Worm (Caenorhabditis elegans) whole organism, L4 larva: ENCODE measurements around the gene Y54H5A.2.

ENCODE experiments used
- D1046.2 ChIP-seq: fragments of 200-800 bp; sonication (Bioruptor generic); IDR thresholded peaks from 2 replicates; pipeline ENCODE4 v1.3.6; 2022; ENCODE audit warnings: missing genetic modification characterization, missing compliant biosample characterization
- F10B5.3 ChIP-seq: sonication (generic microtip); optimal IDR thresholded peaks from 2 replicates; lab custom pipeline; 2016; ENCODE audit warnings: mild to moderate bottlenecking, missing genetic modification characterization, missing compliant biosample characterization
- T26A8.4 ChIP-seq: fragments of 200-800 bp; sonication (Bioruptor generic); IDR thresholded peaks from 2 replicates; pipeline ENCODE4 v1.3.6; 2022; ENCODE audit warnings: missing genetic modification characterization, missing compliant biosample characterization
- Y105C5A.15 ChIP-seq: fragments of 200-800 bp; sonication (Bioruptor generic); IDR thresholded peaks from 2 replicates; pipeline ENCODE4 v1.3.6; 2022; ENCODE audit warnings: missing genetic modification characterization, missing compliant biosample characterization
- Y75B8A.6 ChIP-seq: fragments of 200-800 bp; sonication (Bioruptor generic); IDR thresholded peaks from 2 replicates; pipeline ENCODE4 v1.3.6; 2022; ENCODE audit warnings: missing genetic modification reagents, missing genetic modification characterization, missing compliant biosample characterization
- ZK337.2 ChIP-seq: fragments of 200-800 bp; sonication (Bioruptor generic); IDR thresholded peaks from 2 replicates; pipeline ENCODE4 v1.3.6; 2022; ENCODE audit warnings: missing genetic modification reagents, missing genetic modification characterization, missing compliant biosample characterization
- aha-1 ChIP-seq: fragments of 150-350 bp; peaks from one replicate; lab custom pipeline; 2014; ENCODE audit warnings: missing biosample characterization, missing genetic modification characterization
- ceh-32 ChIP-seq: sonication (generic microtip); optimal IDR thresholded peaks from 2 replicates; lab custom pipeline; 2016; ENCODE audit warnings: mild to moderate bottlenecking, missing genetic modification characterization, missing compliant biosample characterization; ENCODE audit not compliant: poor library complexity
- ceh-44 ChIP-seq: fragments of 200-800 bp; sonication (Bioruptor generic); IDR thresholded peaks from 2 replicates; pipeline ENCODE4 v1.3.6; 2022; ENCODE audit warnings: missing genetic modification reagents, missing genetic modification characterization, missing compliant biosample characterization
- ceh-82 ChIP-seq: sonication (generic microtip); optimal IDR thresholded peaks from 2 replicates; lab custom pipeline; 2017; ENCODE audit warnings: missing biosample characterization, missing genetic modification characterization
- cey-2 ChIP-seq: sonication (generic microtip); optimal IDR thresholded peaks from 3 replicates; lab custom pipeline; 2017; ENCODE audit warnings: missing genetic modification characterization, mild to moderate bottlenecking, missing compliant biosample characterization, antibody characterized with exemption, borderline replicate concordance; ENCODE audit not compliant: insufficient read depth
- daf-12 ChIP-seq: fragments of 150-350 bp; optimal IDR thresholded peaks from 2 replicates; lab custom pipeline; 2014; ENCODE audit warnings: missing biosample characterization, missing genetic modification reagents, missing genetic modification characterization
- daf-8 ChIP-seq: fragments of 200-800 bp; sonication (Bioruptor generic); IDR thresholded peaks from 2 replicates; pipeline ENCODE4 v1.3.6; 2022; ENCODE audit warnings: missing genetic modification characterization, missing compliant biosample characterization
- dmd-6 ChIP-seq: fragments of 200-800 bp; sonication (Bioruptor generic); IDR thresholded peaks from 2 replicates; pipeline ENCODE4 v1.3.6; 2022; ENCODE audit warnings: missing genetic modification reagents, missing genetic modification characterization, missing compliant biosample characterization
- dmd-9 ChIP-seq: fragments of 200-800 bp; sonication (Bioruptor generic); IDR thresholded peaks from 2 replicates; pipeline ENCODE4 v1.3.6; 2022; ENCODE audit warnings: missing genetic modification reagents, missing genetic modification characterization, missing compliant biosample characterization
- dpl-1 ChIP-seq: fragments of 150-350 bp; optimal IDR thresholded peaks from 2 replicates; lab custom pipeline; 2014; ENCODE audit warnings: missing biosample characterization, missing genetic modification reagents, missing genetic modification characterization
- dve-1 ChIP-seq: sonication (generic microtip); optimal IDR thresholded peaks from 2 replicates; lab custom pipeline; 2017; ENCODE audit warnings: antibody characterized with exemption, mild to moderate bottlenecking, missing genetic modification characterization, missing compliant biosample characterization; ENCODE audit not compliant: insufficient read depth
- egl-27 ChIP-seq: sonication (generic microtip); optimal IDR thresholded peaks from 3 replicates; lab custom pipeline; 2017; ENCODE audit warnings: missing biosample characterization, missing genetic modification reagents, missing genetic modification characterization
- gei-8 ChIP-seq: fragments of 200-800 bp; sonication (Bioruptor generic); optimal IDR thresholded peaks from 2 replicates; lab custom pipeline; 2018; ENCODE audit warnings: mild to moderate bottlenecking, missing genetic modification characterization, missing compliant biosample characterization
- hif-1 ChIP-seq, 2 experiments: sonication (generic microtip); optimal IDR thresholded peaks; 2 replicates each; lab custom pipeline; 2016 to 2017; ENCODE audit warnings: missing compliant biosample characterization in 2 of 2, missing genetic modification characterization in 2 of 2, missing genetic modification reagents in 2 of 2, missing genotype in 2 of 2, mild to moderate bottlenecking in 1 of 2
- hlh-11 ChIP-seq: fragments of 200-800 bp; sonication (Bioruptor generic); optimal IDR thresholded peaks from 2 replicates; lab custom pipeline; 2018; ENCODE audit warnings: mild to moderate bottlenecking, missing genetic modification characterization, missing compliant biosample characterization
- hlh-30 ChIP-seq: sonication (generic microtip); optimal IDR thresholded peaks from 2 replicates; lab custom pipeline; 2017; ENCODE audit warnings: antibody characterized with exemption, mild to moderate bottlenecking, missing genetic modification characterization, missing compliant biosample characterization; ENCODE audit not compliant: insufficient read depth
- hmg-1.1 ChIP-seq: fragments of 200-800 bp; sonication (Bioruptor generic); IDR thresholded peaks from 2 replicates; pipeline ENCODE4 v1.3.6; 2022; ENCODE audit warnings: missing genetic modification reagents, missing genetic modification characterization, missing compliant biosample characterization
- lin-39 ChIP-seq: fragments of 150-350 bp; optimal IDR thresholded peaks from 2 replicates; lab custom pipeline; 2014; ENCODE audit warnings: missing biosample characterization, missing genetic modification reagents, missing genetic modification characterization
- mdl-1 ChIP-seq, 2 experiments: fragments of 150-350 bp in 1 of 2; sonication (generic microtip) in 1 of 2; optimal IDR thresholded peaks; 2 replicates each; lab custom pipeline; 2014 to 2017; ENCODE audit warnings: missing biosample characterization in 2 of 2, missing genetic modification characterization in 2 of 2
- mdt-29 ChIP-seq: fragments of 200-800 bp; sonication (Bioruptor generic); IDR thresholded peaks from 2 replicates; pipeline ENCODE4 v1.3.6; 2022; ENCODE audit warnings: missing genetic modification reagents, missing genetic modification characterization, missing compliant biosample characterization
- mep-1 ChIP-seq: fragments of 150-350 bp; sonication (generic microtip); optimal IDR thresholded peaks from 3 replicates; lab custom pipeline; 2014; ENCODE audit warnings: missing biosample characterization, missing genetic modification characterization
- nhr-10 ChIP-seq: fragments of 150-350 bp; optimal IDR thresholded peaks from 2 replicates; lab custom pipeline; 2014; ENCODE audit warnings: missing biosample characterization, missing genetic modification characterization
- nhr-28 ChIP-seq: fragments of 150-350 bp; optimal IDR thresholded peaks from 2 replicates; lab custom pipeline; 2014; ENCODE audit warnings: missing biosample characterization, missing genetic modification characterization
- nhr-42 ChIP-seq: fragments of 200-800 bp; sonication (Bioruptor generic); IDR thresholded peaks from 2 replicates; pipeline ENCODE4 v1.3.6; 2022; ENCODE audit warnings: missing genetic modification characterization, missing compliant biosample characterization
- nhr-76 ChIP-seq: fragments of 150-350 bp; optimal IDR thresholded peaks from 2 replicates; lab custom pipeline; 2014; ENCODE audit warnings: missing biosample characterization, missing genetic modification characterization
- pha-4 ChIP-seq, 2 experiments: fragments of 150-350 bp in 1 of 2; fragments of 200-800 bp in 1 of 2; sonication (Bioruptor generic) in 1 of 2; IDR thresholded peaks in 1 of 2; optimal IDR thresholded peaks in 1 of 2; 2 replicates each; pipeline versions ENCODE4 v1.3.6 to Lab custom; 2014 to 2022; ENCODE audit warnings: missing genetic modification characterization in 2 of 2, missing genetic modification reagents in 2 of 2, missing biosample characterization in 1 of 2, missing compliant biosample characterization in 1 of 2
- php-3 ChIP-seq: fragments of 200-800 bp; sonication (Bioruptor generic); IDR thresholded peaks from 2 replicates; pipeline ENCODE4 v1.3.6; 2022; ENCODE audit warnings: missing genetic modification reagents, missing genetic modification characterization, missing compliant biosample characterization
- rbr-2 ChIP-seq: sonication (generic microtip); optimal IDR thresholded peaks from 2 replicates; lab custom pipeline; 2016; ENCODE audit warnings: missing genotype, missing genetic modification characterization, missing compliant biosample characterization
- saeg-2 ChIP-seq: fragments of 200-800 bp; sonication (Bioruptor generic); IDR thresholded peaks from 2 replicates; pipeline ENCODE4 v1.3.6; 2022; ENCODE audit warnings: missing genetic modification reagents, missing genetic modification characterization, missing compliant biosample characterization
- sdz-12 ChIP-seq: fragments of 200-800 bp; sonication (Bioruptor generic); optimal IDR thresholded peaks from 2 replicates; lab custom pipeline; 2018; ENCODE audit warnings: mild to moderate bottlenecking, missing genetic modification characterization, missing compliant biosample characterization
- set-16 ChIP-seq: fragments of 200-800 bp; sonication (Bioruptor generic); IDR thresholded peaks from 2 replicates; pipeline ENCODE4 v1.3.6; 2022; ENCODE audit warnings: missing genetic modification reagents, missing genetic modification characterization, missing compliant biosample characterization
- snpc-4 ChIP-seq: fragments of 150-350 bp; optimal IDR thresholded peaks from 2 replicates; lab custom pipeline; 2014; ENCODE audit warnings: missing biosample characterization, missing genetic modification characterization
- spr-1 ChIP-seq: sonication (generic microtip); optimal IDR thresholded peaks from 2 replicates; lab custom pipeline; 2016; ENCODE audit warnings: mild to moderate bottlenecking, missing genetic modification characterization, missing compliant biosample characterization
- tag-97 ChIP-seq: fragments of 200-800 bp; sonication (Bioruptor generic); IDR thresholded peaks from 2 replicates; pipeline ENCODE4 v1.3.6; 2022; ENCODE audit warnings: missing genetic modification characterization, missing compliant biosample characterization
- unc-130 ChIP-seq: sonication (generic microtip); optimal IDR thresholded peaks from 2 replicates; lab custom pipeline; 2016; ENCODE audit warnings: missing genetic modification reagents, missing genetic modification characterization, missing compliant biosample characterization
- unc-39 ChIP-seq: sonication (generic microtip); optimal IDR thresholded peaks from 2 replicates; lab custom pipeline; 2017; ENCODE audit warnings: missing biosample characterization, missing genetic modification characterization
- vab-7 ChIP-seq: fragments of 200-800 bp; sonication (Bioruptor generic); IDR thresholded peaks from 2 replicates; pipeline ENCODE4 v1.3.6; 2022; ENCODE audit warnings: missing genetic modification reagents, missing genetic modification characterization, missing compliant biosample characterization
- zfp-3 ChIP-seq: fragments of 200-800 bp; sonication (Bioruptor generic); conservative IDR thresholded peaks from 2 replicates; pipeline ENCODE4 v1.3.6; 2022; ENCODE audit warnings: missing genetic modification reagents, missing genetic modification characterization, missing compliant biosample characterization
- ztf-11 ChIP-seq: fragments of 150-350 bp; optimal IDR thresholded peaks from 2 replicates; lab custom pipeline; 2014; ENCODE audit warnings: missing biosample characterization, missing genetic modification characterization

Y54H5A.2 gene

DNA sequence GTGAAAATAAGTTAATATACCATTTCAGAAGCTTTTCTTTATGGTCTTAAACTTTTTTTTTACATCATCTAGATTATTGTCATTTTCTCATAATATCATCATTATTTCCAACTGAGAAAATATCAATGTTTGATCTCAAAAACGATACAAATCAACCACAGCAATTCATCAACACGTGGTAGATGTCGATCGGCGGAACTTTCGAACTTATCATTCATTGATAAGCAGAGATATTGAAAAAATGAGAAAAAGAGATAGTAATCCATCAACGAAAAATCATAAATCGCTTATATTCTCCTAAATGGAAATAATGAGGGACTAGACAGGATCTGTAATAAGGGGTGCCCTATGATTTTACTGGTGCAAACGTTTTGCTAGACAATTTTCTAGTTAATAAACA lies 52.6 kb downstream of the Y54H5A.2 start (continued):
- TF ChIP-seq nhr-42 (GFP tag; lab: Robert Waterston, UW): no peak
- TF ChIP-seq nhr-28 (tag; lab: Kevin White, UChicago): peak; percentile 63
- no peak for TF ChIP-seq mep-1 (tag; lab: Kevin White, UChicago)
- TF ChIP-seq daf-8 (GFP tag; lab: Robert Waterston, UW): no peak
- TF ChIP-seq dve-1 (tag; lab: Kevin White, UChicago): no peak
- peak; percentile 35 for TF ChIP-seq hlh-11 (tag; lab: Kevin White, UChicago)
- TF ChIP-seq spr-1: no peak

DNA sequence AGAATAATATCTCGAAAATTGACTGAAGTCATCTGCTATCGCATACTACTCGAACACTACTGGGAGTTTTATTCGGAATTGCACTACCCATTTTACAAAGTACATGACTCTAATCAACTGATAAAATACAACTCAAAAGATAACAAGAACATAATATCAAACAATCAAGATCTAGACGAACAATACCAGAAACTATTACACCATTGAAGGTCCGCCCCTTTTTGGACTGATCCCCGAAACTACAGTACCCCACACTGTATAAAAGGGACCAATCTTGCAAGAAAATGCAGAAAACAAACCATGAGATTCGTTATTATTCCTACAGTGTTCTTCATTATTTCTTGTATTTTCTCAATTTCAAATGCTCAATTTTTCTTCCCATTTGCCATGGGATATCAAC lies 54.9 kb downstream of the Y54H5A.2 start, which contains the start of gene F54D8.10:
Gene F54D8.10 (plus strand): TSS at position 301 of the 400 bp plus-strand sequence.
- TF ChIP-seq hlh-30 (no peak), sdz-12 (GFP tag; lab: Kevin White, UChicago) (no peak), hmg-1.1 (GFP tag; lab: Robert Waterston, UW) (no peak), egl-27 (no peak)
- TF ChIP-seq, all 104 proteins: peak for 0

DNA sequence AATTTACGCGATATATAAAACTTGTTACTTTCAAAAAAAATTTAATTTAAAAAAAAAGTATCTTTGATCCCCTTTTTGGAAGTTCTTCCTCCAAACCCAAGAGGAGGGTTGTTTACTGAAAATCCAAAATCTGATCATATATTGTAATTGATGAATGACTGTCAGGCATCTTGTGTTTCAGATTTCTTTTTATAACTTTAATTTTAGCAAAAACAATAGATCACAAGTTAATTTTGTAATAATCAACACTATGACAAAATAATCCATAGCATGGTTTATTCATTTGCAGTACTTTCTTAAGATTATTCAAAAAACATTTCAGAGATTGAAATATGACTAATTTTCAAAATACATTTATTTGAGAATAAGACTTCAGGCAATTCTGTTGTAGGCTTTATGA lies 57.0 kb downstream of the Y54H5A.2 start:
- no peak for TF ChIP-seq daf-12
- no peak for TF ChIP-seq ztf-11 (tag; lab: Kevin White, UChicago)
- TF ChIP-seq gei-8: no peak
- TF ChIP-seq ceh-32 (tag; lab: Kevin White, UChicago): no peak
- TF ChIP-seq aha-1 (tag; lab: Kevin White, UChicago): peak; percentile 92
- peak; percentile 66; the same call in 1 of the 2 replicates for TF ChIP-seq zfp-3
- TF ChIP-seq dmd-6 (GFP tag; lab: Robert Waterston, UW): no peak
- 0 out of 2 replicates have a peak, but pooled peaks have one; percentile 10 for TF ChIP-seq T26A8.4 (GFP tag; lab: Robert Waterston, UW)
- TF ChIP-seq lin-39 (tag; lab: Kevin White, UChicago): no peak
- TF ChIP-seq set-16 (GFP tag; lab: Robert Waterston, UW): no peak

ce11 chrIII:5089489-5089888 lies 59.9 kb downstream of the Y54H5A.2 start:
- TF ChIP-seq pha-4 (GFP tag; IDR thresholded peaks at IDR 0.05; lab: Robert Waterston, UW) (no peak), pha-4 (tag; optimal IDR thresholded peaks at IDR 0.05; lab: Kevin White, UChicago) (no peak), nhr-42 (GFP tag; lab: Robert Waterston, UW) (no peak), snpc-4 (no peak), hif-1 (tag; optimal IDR thresholded peaks at IDR 0.05; lab: Kevin White, UChicago) (no peak), php-3 (GFP tag; lab: Robert Waterston, UW) (no peak), dmd-9 (GFP tag; lab: Robert Waterston, UW) (no peak), ceh-82 (tag; lab: Kevin White, UChicago) (no peak), mdt-29 (GFP tag; lab: Robert Waterston, UW) (no peak), ceh-44 (GFP tag; lab: Robert Waterston, UW) (no peak), spr-1 (no peak), vab-7 (no peak), D1046.2 (no peak), rbr-2 (tag; lab: Kevin White, UChicago) (no peak), Y105C5A.15 (no peak), saeg-2 (GFP tag; lab: Robert Waterston, UW) (no peak), dve-1 (tag; lab: Kevin White, UChicago) (no peak), daf-12 (no peak), nhr-10 (tag; lab: Kevin White, UChicago) (no peak), F10B5.3 (tag; lab: Kevin White, UChicago) (no peak), unc-130 (GFP tag; lab: Kevin White, UChicago) (no peak), unc-39 (tag; lab: Kevin White, UChicago) (no peak), Y75B8A.6 (GFP tag; lab: Robert Waterston, UW) (no peak), zfp-3 (no peak), nhr-76 (no peak), dpl-1 (GFP tag; lab: Kevin White, UChicago) (no peak), tag-97 (no peak), cey-2 (tag; lab: Kevin White, UChicago) (no peak), hlh-11 (tag; lab: Kevin White, UChicago) (peak; percentile 27), ZK337.2 (GFP tag; lab: Robert Waterston, UW) (no peak), mdl-1 (tag; optimal IDR thresholded peaks at IDR 0.05; lab: Kevin White, UChicago) (peak; percentile 6 to 51)
